Fruit fly (Drosophila melanogaster) whole organism, wandering third instar larva: ENCODE measurements around the gene CG33333.

Source experiments
- Abd-B ChIP-seq: fragments of >200 bp; optimal IDR thresholded peaks from 2 replicates; lab custom pipeline; 2017; ENCODE audit warnings: missing biosample characterization, missing genetic modification characterization
- CG32264 ChIP-seq: fragments of 200-800 bp; sonication (Bioruptor generic); optimal IDR thresholded peaks from 2 replicates; lab custom pipeline; 2016; ENCODE audit warnings: missing biosample characterization, missing genetic modification characterization
- Myc ChIP-seq: fragments of >200 bp; optimal IDR thresholded peaks from 2 replicates; lab custom pipeline; 2017
- Vsx2 ChIP-seq: fragments of 200-300, 225-300 bp; sonication (Bioruptor generic); optimal IDR thresholded peaks from 2 replicates; lab custom pipeline; 2018; ENCODE audit warnings: missing biosample characterization, missing genetic modification characterization; ENCODE audit not compliant: partially characterized antibody
- dsf ChIP-seq: sonication (Bioruptor generic); optimal IDR thresholded peaks from 2 replicates; lab custom pipeline; 2016; ENCODE audit warnings: missing biosample characterization, missing genetic modification characterization, borderline replicate concordance
- lola ChIP-seq: fragments of >200 bp; optimal IDR thresholded peaks from 2 replicates; lab custom pipeline; 2017; ENCODE audit warnings: missing biosample characterization, missing genetic modification characterization
- pan ChIP-seq: fragments of >200 bp; optimal IDR thresholded peaks from 2 replicates; lab custom pipeline; 2017
- psq ChIP-seq: fragments of 200-800 bp; sonication (Bioruptor generic); optimal IDR thresholded peaks from 3 replicates; lab custom pipeline; 2017; ENCODE audit warnings: missing biosample characterization, mild to moderate bottlenecking, missing genetic modification characterization, moderate library complexity
- rgr ChIP-seq: fragments of 200-800 bp; sonication (Bioruptor generic); optimal IDR thresholded peaks from 3 replicates; lab custom pipeline; 2016; ENCODE audit warnings: missing biosample characterization, mild to moderate bottlenecking, missing genetic modification characterization
- usp ChIP-seq: fragments of >200 bp; optimal IDR thresholded peaks from 2 replicates; lab custom pipeline; 2017; ENCODE audit warnings: missing biosample characterization, missing genetic modification characterization

dm6 chr3R:17405009-17405408, 12.3 kb upstream of the CG33333 start, which contains the start of gene CG42823:
- no peak for TF ChIP-seq Abd-B (GFP tag; lab: Kevin White, UChicago)
- TF ChIP-seq lola, result no peak
- no peak for TF ChIP-seq dsf (GFP tag; lab: Kevin White, UChicago)
- TF ChIP-seq pan (lab: Kevin White, UChicago), result no peak
- no peak for TF ChIP-seq Vsx2 (GFP tag; lab: Kevin White, UChicago)
- TF ChIP-seq CG32264 (GFP tag; lab: Kevin White, UChicago), result no peak
- no peak for TF ChIP-seq psq (GFP tag; lab: Kevin White, UChicago)
- TF ChIP-seq usp (GFP tag; lab: Kevin White, UChicago), result no peak
- TF ChIP-seq rgr, result no peak
- TF ChIP-seq Myc (lab: Kevin White, UChicago), result no peak
